Fruit fly (Drosophila melanogaster): ENCODE measurements around the gene para.

Gene para

dm6 chrX:16427786-16428400 lies 105.0 kb downstream of the para start (continued):
- TF ChIP-seq CG8924 (tag; optimal IDR thresholded peaks at IDR 0.05) (peak; percentile 22), row (GFP tag; IDR thresholded peaks at IDR 0.05) (peak; percentile 75), CG2116 (GFP tag; optimal IDR thresholded peaks at IDR 0.05) (peak; percentile 25), psq (GFP tag; optimal IDR thresholded peaks at IDR 0.05) (peak; percentile 40), Kr (GFP tag; optimal IDR thresholded peaks at IDR 0.05) (no peak), CG17829 (tag; optimal IDR thresholded peaks at IDR 0.05) (peak; percentile 34), crol (GFP tag; IDR thresholded peaks at IDR 0.05) (peak; percentile 54; the same call in 1 of the 2 replicates), CG15479 (GFP tag; optimal IDR thresholded peaks at IDR 0.05) (no peak), CG13775 (GFP tag; optimal IDR thresholded peaks at IDR 0.05) (peak; percentile 16), CG2120 (GFP tag; optimal IDR thresholded peaks at IDR 0.05) (peak; percentile 8), Xrp1 (GFP tag; IDR thresholded peaks at IDR 0.05) (0 out of 2 replicates have a peak, but pooled peaks have one; percentile 10), ssp (GFP tag; IDR thresholded peaks at IDR 0.05) (peak; percentile 14; the same call in 1 of the 2 replicates), Oli (tag; optimal IDR thresholded peaks at IDR 0.05) (peak; percentile 32), schlank (tag; optimal IDR thresholded peaks at IDR 0.05) (no peak), phol (tag; optimal IDR thresholded peaks at IDR 0.05) (peak; percentile 22), vvl (GFP tag; IDR thresholded peaks at IDR 0.05) (0 out of 2 replicates have a peak, but pooled peaks have one; percentile 14), chif (GFP tag; optimal IDR thresholded peaks at IDR 0.05) (peak in 1 of 2 experiments; percentile 5), CG9727 (GFP tag; optimal IDR thresholded peaks at IDR 0.05) (peak; percentile 38), sna (GFP tag; IDR thresholded peaks at IDR 0.05; ENCODE audit: partially characterized antibody) (no peak), pho (GFP tag; optimal IDR thresholded peaks at IDR 0.05) (no peak), CG18262 (tag; optimal IDR thresholded peaks at IDR 0.05) (no peak), CG34376 (GFP tag; optimal IDR thresholded peaks at IDR 0.05) (peak; percentile 2), en (GFP tag; optimal IDR thresholded peaks at IDR 0.05) (no peak), CG10565 (GFP tag; optimal IDR thresholded peaks at IDR 0.05) (no peak), CG16863 (GFP tag; optimal IDR thresholded peaks at IDR 0.05) (no peak), chm (GFP tag; IDR thresholded peaks at IDR 0.05) (no peak), CG12659 (GFP tag; optimal IDR thresholded peaks at IDR 0.05) (peak; percentile 1), dmrt11E (tag; optimal IDR thresholded peaks at IDR 0.05) (peak; percentile 37), Sry-β (GFP tag; optimal IDR thresholded peaks at IDR 0.05) (peak; percentile 93), Nf-YC (tag; optimal IDR thresholded peaks at IDR 0.05) (no peak), Sry-δ (GFP tag; optimal IDR thresholded peaks at IDR 0.05) (no peak), CG1832 (GFP tag; optimal IDR thresholded peaks at IDR 0.05) (no peak), Rfx (GFP tag; IDR thresholded peaks at IDR 0.05) (0 out of 2 replicates have a peak, but pooled peaks have one; percentile 9), CG10979 (tag; optimal IDR thresholded peaks at IDR 0.05) (peak; percentile 14), ara (GFP tag; IDR thresholded peaks at IDR 0.05) (no peak), dysf (GFP tag; IDR thresholded peaks at IDR 0.05) (0 out of 3 replicates have a peak, but pooled peaks have one; percentile 15), CG9876 (GFP tag; optimal IDR thresholded peaks at IDR 0.05) (no peak), CG14710 (tag; optimal IDR thresholded peaks at IDR 0.05) (peak; percentile 25), crc (GFP tag; optimal IDR thresholded peaks at IDR 0.05) (no peak)

- TF ChIP-seq HLH4C (GFP tag; IDR thresholded peaks at IDR 0.05; ENCODE audit: partially characterized antibody) (0 out of 3 replicates have a peak, but pooled peaks have one; percentile 11), CG13894 (tag; optimal IDR thresholded peaks at IDR 0.05) (peak; percentile 15), CG4360 (GFP tag; IDR thresholded peaks at IDR 0.05) (peak; percentile 84), row (GFP tag; IDR thresholded peaks at IDR 0.05) (peak; percentile 34; the same call in 1 of the 3 replicates), CG8924 (tag; optimal IDR thresholded peaks at IDR 0.05) (peak; percentile 6), odd (GFP tag; optimal IDR thresholded peaks at IDR 0.05) (peak; percentile 8), Tbp (GFP tag; optimal IDR thresholded peaks at IDR 0.05) (no peak), stwl (tag; optimal IDR thresholded peaks at IDR 0.05) (peak; percentile 13), CG15514 (GFP tag; optimal IDR thresholded peaks at IDR 0.05) (peak; percentile 1), MBD-R2 (GFP tag; IDR thresholded peaks at IDR 0.05) (0 out of 2 replicates have a peak, but pooled peaks have one; percentile 18), oc (tag; optimal IDR thresholded peaks at IDR 0.05) (no peak), mld (GFP tag; IDR thresholded peaks at IDR 0.05; ENCODE audit: partially characterized antibody) (no peak), Hr51 (GFP tag; optimal IDR thresholded peaks at IDR 0.05) (peak in 1 of 2 experiments; percentile 13)
Observed at dm6 chrX:16426478-16427052, 106.3 kb downstream of the para start.

All from whole organism, embryonic.